Fruit fly (Drosophila melanogaster): ENCODE results near the gene Acbp1.

Gene Acbp1

dm6 chr2L:8162307-8163024, at the start of gene Acbp1:
Gene Acbp1 (minus strand): TSS chr2L:8162452.
- peak; percentile 99 for TF ChIP-seq CG17801 (GFP tag; optimal IDR thresholded peaks at IDR 0.05; ENCODE audit: partially characterized antibody)

- TF ChIP-seq CG17801 (GFP tag; optimal IDR thresholded peaks at IDR 0.05; ENCODE audit: partially characterized antibody): peak; percentile 78
Observed at dm6 chr2L:8211070-8211469, 48.8 kb upstream of the Acbp1 start, which contains the start of gene Ssb-c31a. Gene Ssb-c31a (plus strand): TSS chr2L:8211347.

- no peak for TF ChIP-seq CG17801 (GFP tag; optimal IDR thresholded peaks at IDR 0.05; ENCODE audit: partially characterized antibody)
Observed at dm6 chr2L:8210468-8210867, 48.2 kb upstream of the Acbp1 start.

dm6 chr2L:8209362-8209761, 47.1 kb upstream of the Acbp1 start:
- TF ChIP-seq CG17801 (GFP tag; optimal IDR thresholded peaks at IDR 0.05; ENCODE audit: partially characterized antibody): no peak

dm6 chr2L:8205871-8206270, 43.6 kb upstream of the Acbp1 start, which contains the start of gene CG8419:
Gene CG8419 (plus strand): TSS chr2L:8206171.
- no peak for TF ChIP-seq CG17801 (GFP tag; optimal IDR thresholded peaks at IDR 0.05; ENCODE audit: partially characterized antibody)

- TF ChIP-seq CG17801 (GFP tag; optimal IDR thresholded peaks at IDR 0.05; ENCODE audit: partially characterized antibody): peak; percentile 100
Observed at dm6 chr2L:8204996-8205567, 42.8 kb upstream of the Acbp1 start, which contains the start of gene SLC5A11. Gene SLC5A11 (minus strand): TSS chr2L:8205132.

- no peak for TF ChIP-seq CG17801 (GFP tag; optimal IDR thresholded peaks at IDR 0.05; ENCODE audit: partially characterized antibody)
Observed at dm6 chr2L:8204366-8204765, 42.1 kb upstream of the Acbp1 start.

dm6 chr2L:8203748-8204147, 41.5 kb upstream of the Acbp1 start:
- peak; percentile 61 for TF ChIP-seq CG17801 (GFP tag; optimal IDR thresholded peaks at IDR 0.05; ENCODE audit: partially characterized antibody)

- TF ChIP-seq CG17801 (GFP tag; optimal IDR thresholded peaks at IDR 0.05; ENCODE audit: partially characterized antibody): no peak
Observed at dm6 chr2L:8202569-8202968, 40.3 kb upstream of the Acbp1 start.

- peak; percentile 45 for TF ChIP-seq CG17801 (GFP tag; optimal IDR thresholded peaks at IDR 0.05; ENCODE audit: partially characterized antibody)
Observed at dm6 chr2L:8198757-8199156, 36.5 kb upstream of the Acbp1 start, which contains the start of gene PGAP5. Gene PGAP5 (plus strand): TSS chr2L:8198882.

- TF ChIP-seq CG17801 (GFP tag; optimal IDR thresholded peaks at IDR 0.05; ENCODE audit: partially characterized antibody): no peak
Observed at dm6 chr2L:8196757-8197530, 34.7 kb upstream of the Acbp1 start, which contains the start of the genes CG8475 and CG8460. Gene CG8475 (minus strand): TSS chr2L:8196918. Gene CG8460 (plus strand): TSS chr2L:8197193.

dm6 chr2L:8195722-8196323, 33.6 kb upstream of the Acbp1 start:
- no peak for TF ChIP-seq CG17801 (GFP tag; optimal IDR thresholded peaks at IDR 0.05; ENCODE audit: partially characterized antibody)

- TF ChIP-seq CG17801 (GFP tag; optimal IDR thresholded peaks at IDR 0.05; ENCODE audit: partially characterized antibody): no peak
Observed at dm6 chr2L:8190681-8191080, 28.4 kb upstream of the Acbp1 start, which contains the start of gene CG34134. Gene CG34134 (minus strand): TSS chr2L:8190781.

dm6 chr2L:8185008-8185407, 22.8 kb upstream of the Acbp1 start:
- TF ChIP-seq CG17801 (GFP tag; optimal IDR thresholded peaks at IDR 0.05; ENCODE audit: partially characterized antibody): no peak

- TF ChIP-seq CG17801 (GFP tag; optimal IDR thresholded peaks at IDR 0.05; ENCODE audit: partially characterized antibody): no peak
Observed at dm6 chr2L:8171544-8171943, 9.3 kb upstream of the Acbp1 start.

Data from ovary, adult (tissue).